Fruit fly (Drosophila melanogaster) S2 (cell line): Measurements from ENCODE around the gene He.

Source experiments
- CG8478 ChIP-seq: fragments of >200 bp; optimal IDR thresholded peaks from 2 replicates; lab custom pipeline; 2018
- CTCF ChIP-seq, 2 experiments: fragments of >200 bp; optimal IDR thresholded peaks; 2 replicates each; lab custom pipeline; 2018

DNA sequence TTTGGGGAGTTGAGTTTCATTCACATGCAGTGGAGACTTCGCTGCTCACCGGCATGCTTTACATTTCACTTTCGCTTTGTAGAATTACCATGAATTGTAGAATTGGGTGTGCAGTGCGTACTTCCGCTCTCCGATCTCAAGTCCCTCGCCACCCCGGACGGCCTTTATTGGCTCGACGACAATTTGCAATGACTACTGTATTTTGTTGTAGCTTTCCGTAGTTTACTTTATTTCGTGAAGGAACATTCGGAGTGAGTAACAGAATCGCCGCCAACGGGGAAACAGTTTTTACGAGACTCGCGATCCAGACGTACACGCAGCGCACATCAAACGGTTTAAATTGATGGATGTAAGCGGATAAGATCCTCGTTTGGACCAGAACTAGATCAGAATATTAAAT is 15.5 kb downstream of the He start, which contains the start of gene NimA:
- TF ChIP-seq CG8478 (lab: Kevin White, UChicago) (no peak), CTCF (optimal IDR thresholded peaks at IDR 0.05; lab: Kevin White, UChicago) (no peak)
